Fruit fly (Drosophila melanogaster) S2 (cell line): Measurements from ENCODE around the gene hook.

Experiments used
- CG8478 ChIP-seq: fragments of >200 bp; optimal IDR thresholded peaks from 2 replicates; lab custom pipeline; 2018
- CTCF ChIP-seq, 2 experiments: fragments of >200 bp; optimal IDR thresholded peaks; 2 replicates each; lab custom pipeline; 2018

The hook gene

dm6 chr2L:19033288-19033687, at the start of gene hook:
Gene hook (minus strand): TSS chr2L:19033498.
- TF ChIP-seq CTCF (optimal IDR thresholded peaks at IDR 0.05; lab: Kevin White, UChicago) (no peak), CG8478 (lab: Kevin White, UChicago) (no peak)

- no peak for TF ChIP-seq CTCF (optimal IDR thresholded peaks at IDR 0.05; lab: Kevin White, UChicago)
- no peak for TF ChIP-seq CG8478 (lab: Kevin White, UChicago)
Observed at dm6 chr2L:19079742-19080141, 46.4 kb upstream of the hook start.

DNA sequence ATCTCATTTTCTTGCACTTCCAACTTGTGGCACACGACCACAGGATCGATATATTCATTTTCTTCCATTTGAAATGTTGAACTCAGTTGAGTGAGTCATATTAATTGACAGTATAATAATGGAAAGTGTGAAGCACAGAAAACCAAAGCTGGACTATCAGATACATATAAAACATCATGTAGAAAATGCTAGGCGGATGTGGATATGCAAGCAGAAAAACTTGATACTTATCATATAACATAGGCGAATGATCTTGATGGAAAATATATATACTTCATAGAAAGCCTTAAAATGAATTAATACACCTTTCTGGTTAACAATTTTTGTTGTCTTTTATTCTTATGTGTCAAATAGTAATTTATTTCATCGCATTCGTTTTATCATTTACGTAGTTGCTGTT, 45.6 kb upstream of the hook start, which contains the start of gene CG10700:
Gene CG10700 (minus strand): TSS at position 101 of the 400 bp plus-strand sequence.
- no peak for TF ChIP-seq CTCF (optimal IDR thresholded peaks at IDR 0.05; lab: Kevin White, UChicago)
- no peak for TF ChIP-seq CG8478 (lab: Kevin White, UChicago)

DNA sequence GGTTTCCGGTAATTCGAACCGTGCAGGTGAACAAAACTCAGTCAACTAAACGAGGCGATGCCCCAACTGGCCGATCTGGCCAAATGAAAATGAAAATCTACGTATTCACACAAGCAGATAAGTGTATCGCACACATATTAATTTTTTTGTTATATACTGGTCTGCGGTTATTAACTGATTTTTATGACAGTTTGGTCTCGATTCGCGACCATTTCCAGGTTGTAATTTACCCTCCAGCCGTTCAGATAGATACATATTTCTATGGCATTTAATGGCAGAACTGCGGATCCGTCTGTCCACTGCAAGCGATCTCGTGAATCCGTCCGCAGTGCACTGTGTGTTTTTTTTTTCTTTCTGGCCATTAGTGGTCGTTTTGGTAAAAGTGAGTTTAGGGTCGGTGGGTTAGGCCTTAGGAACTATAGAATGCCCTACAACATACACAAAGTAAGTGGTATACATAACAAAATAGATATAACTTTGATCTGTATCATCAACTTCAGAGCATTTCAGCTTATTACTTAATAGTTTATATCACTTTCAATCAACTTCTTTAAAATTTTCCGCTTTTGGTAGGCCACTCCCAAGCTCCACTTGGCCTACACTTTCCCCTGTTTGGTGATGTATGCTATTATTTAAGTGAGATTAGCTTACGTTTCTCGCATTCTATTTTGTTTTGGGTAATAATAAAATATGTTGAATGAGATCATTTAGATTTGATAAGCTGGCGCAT, 41.0 kb upstream of the hook start, which contains the start of gene CG17572:
Gene CG17572 (minus strand): TSS at position 51 of the 730 bp plus-strand sequence.
- TF ChIP-seq CG8478 (lab: Kevin White, UChicago) (no peak), CTCF (optimal IDR thresholded peaks at IDR 0.05; lab: Kevin White, UChicago) (no peak)

dm6 chr2L:19071713-19072112, 38.4 kb upstream of the hook start:
- TF ChIP-seq CG8478 (lab: Kevin White, UChicago) (no peak), CTCF (optimal IDR thresholded peaks at IDR 0.05; lab: Kevin White, UChicago) (no peak)

DNA sequence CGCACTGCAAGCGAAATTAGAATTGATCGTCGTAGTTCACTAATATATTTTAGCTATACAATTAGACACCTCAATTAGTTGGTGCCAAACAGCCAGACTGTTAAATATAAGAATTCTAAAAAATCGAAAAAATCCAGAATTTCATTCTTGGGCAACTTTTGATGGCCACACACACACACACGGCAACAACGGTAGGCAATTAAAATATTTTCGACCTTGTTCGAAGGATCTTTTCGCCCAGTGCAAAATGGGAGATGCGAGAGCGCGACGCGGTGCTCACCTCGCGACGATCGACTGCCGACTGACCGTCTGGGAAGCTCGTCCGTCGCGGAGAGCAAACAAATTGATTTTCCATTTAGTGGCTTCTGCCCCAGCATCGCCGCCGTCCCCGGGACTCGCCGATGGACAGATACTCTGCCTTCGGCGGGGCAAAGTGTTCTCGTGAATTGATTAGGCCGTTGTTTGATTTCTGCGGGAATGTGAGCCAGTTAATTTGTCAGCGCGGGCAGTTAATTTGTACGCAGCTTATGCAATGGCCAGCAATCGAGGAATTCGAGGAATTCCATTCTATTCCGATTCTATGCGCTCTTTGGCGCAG, 36.3 kb upstream of the hook start, which contains the start of gene CG10702:
Gene CG10702 (minus strand): TSS at position 304 of the 598 bp plus-strand sequence.
- TF ChIP-seq CTCF (optimal IDR thresholded peaks at IDR 0.05; lab: Kevin White, UChicago) (no peak), CG8478 (lab: Kevin White, UChicago) (no peak)

dm6 chr2L:19068393-19068792, 35.1 kb upstream of the hook start:
- no peak for TF ChIP-seq CG8478 (lab: Kevin White, UChicago)
- TF ChIP-seq CTCF (optimal IDR thresholded peaks at IDR 0.05; lab: Kevin White, UChicago) = no peak

DNA sequence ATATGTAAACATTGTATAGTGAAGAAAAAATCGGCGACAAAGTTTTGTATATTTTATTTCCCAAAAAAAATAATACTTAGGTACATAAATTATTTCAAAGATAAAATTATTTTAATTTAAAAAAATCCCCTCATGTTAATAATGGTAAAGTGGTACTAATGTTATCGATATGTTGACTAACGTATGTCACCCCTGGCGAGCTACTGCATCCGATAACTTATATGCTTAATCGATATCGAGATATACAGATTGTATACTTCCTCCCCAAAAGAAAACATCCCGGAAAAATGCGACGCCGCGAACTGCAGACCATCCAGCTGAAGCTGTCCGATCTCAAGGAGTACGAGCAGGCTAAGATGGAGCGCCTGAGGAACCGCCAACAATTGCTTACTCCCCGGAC, 31.4 kb upstream of the hook start, which contains the start of gene CG17343:
Gene CG17343 (plus strand): TSS at position 224 of the 400 bp plus-strand sequence.
- TF ChIP-seq CTCF (optimal IDR thresholded peaks at IDR 0.05; lab: Kevin White, UChicago) (no peak), CG8478 (lab: Kevin White, UChicago) (no peak)

DNA sequence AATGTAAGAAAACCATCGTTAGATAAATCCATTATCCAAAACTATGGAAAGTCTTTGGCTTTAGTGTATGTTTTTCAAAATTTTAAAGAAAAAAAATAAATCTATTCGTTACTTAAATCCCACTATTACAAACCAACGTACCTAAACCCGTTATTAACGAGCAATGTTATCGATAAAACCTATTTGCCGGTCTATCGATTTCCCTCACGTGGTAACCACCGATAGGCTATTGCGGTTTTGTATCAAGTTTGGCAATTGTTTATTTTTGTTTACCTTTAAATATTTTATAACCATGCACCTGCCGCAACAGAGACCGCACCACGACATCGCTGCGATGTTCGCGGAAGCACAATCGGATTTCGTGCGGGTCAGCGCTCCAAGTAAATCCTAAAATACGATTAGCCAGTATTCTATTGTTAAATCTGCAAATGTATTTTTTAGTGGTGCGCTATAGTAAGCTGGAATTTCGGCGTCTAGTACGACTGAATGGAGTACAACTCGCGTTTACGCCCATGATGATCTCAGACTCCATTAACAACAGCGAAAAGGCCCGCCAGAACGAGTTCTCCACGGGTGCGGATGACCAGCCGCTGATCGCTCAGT, 29.9 kb upstream of the hook start, which contains the start of gene Dus4:
Gene Dus4 (plus strand): TSS at position 206 of the 603 bp plus-strand sequence.
- TF ChIP-seq CG8478 (lab: Kevin White, UChicago) (no peak), CTCF (optimal IDR thresholded peaks at IDR 0.05; lab: Kevin White, UChicago) (no peak)

dm6 chr2L:19058916-19059315, 25.6 kb upstream of the hook start, which contains the start of gene Phlpp:
Gene Phlpp (plus strand): TSS chr2L:19059129.
- TF ChIP-seq CTCF (optimal IDR thresholded peaks at IDR 0.05; lab: Kevin White, UChicago) (no peak), CG8478 (lab: Kevin White, UChicago) (no peak)

- TF ChIP-seq CG8478 (lab: Kevin White, UChicago) (no peak), CTCF (optimal IDR thresholded peaks at IDR 0.05; lab: Kevin White, UChicago) (no peak)
Observed at dm6 chr2L:19057799-19058198, 24.5 kb upstream of the hook start.

- no peak for TF ChIP-seq CTCF (optimal IDR thresholded peaks at IDR 0.05; lab: Kevin White, UChicago)
- no peak for TF ChIP-seq CG8478 (lab: Kevin White, UChicago)
Observed at dm6 chr2L:19054516-19054887, 21.2 kb upstream of the hook start.

dm6 chr2L:19053860-19054515, 20.7 kb upstream of the hook start, which contains the start of gene CG10492:
Gene CG10492 (plus strand): TSS chr2L:19054078.
- TF ChIP-seq CG8478 (lab: Kevin White, UChicago) (no peak), CTCF (optimal IDR thresholded peaks at IDR 0.05; lab: Kevin White, UChicago) (no peak)

DNA sequence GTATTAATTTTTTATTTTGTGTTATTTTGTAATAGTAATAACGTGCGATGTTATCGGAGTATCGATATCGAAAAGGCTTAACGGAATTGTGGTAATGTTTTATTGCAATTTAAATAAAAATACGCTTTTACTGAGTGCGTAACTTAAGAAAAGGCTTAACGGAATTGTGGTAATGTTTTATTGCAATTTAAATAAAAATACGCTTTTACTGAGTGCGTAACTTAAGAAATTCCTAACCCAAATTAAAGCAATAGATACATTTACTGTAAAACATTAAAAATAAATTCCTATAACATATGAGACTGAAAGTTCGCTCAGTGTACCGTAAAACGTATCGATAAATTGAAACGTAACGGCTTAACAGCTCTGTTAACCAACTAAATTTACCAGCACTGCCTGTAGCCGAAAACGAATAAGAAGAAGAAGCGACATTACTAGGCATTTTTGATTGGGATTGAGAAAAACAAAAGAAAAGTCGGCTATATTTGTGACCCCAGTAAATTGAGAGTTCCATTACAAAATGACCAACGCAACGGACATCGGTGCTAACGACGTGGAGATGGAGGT, 18.3 kb upstream of the hook start, which contains the start of gene Rpn3:
Gene Rpn3 (plus strand): TSS at position 257 of the 567 bp plus-strand sequence.
- no peak for TF ChIP-seq CTCF (optimal IDR thresholded peaks at IDR 0.05; lab: Kevin White, UChicago)
- TF ChIP-seq CG8478 (lab: Kevin White, UChicago) = no peak
